Fruit fly (Drosophila melanogaster): ENCODE measurements around the gene CG32817.

The CG32817 gene

dm6 chrX:523179-523851 lies 44.4 kb downstream of the CG32817 start, which contains the start of gene elav (continued):
- TF ChIP-seq Eip74EF (GFP tag; optimal IDR thresholded peaks at IDR 0.05) (peak in 1 of 2 experiments; percentile 98), row (GFP tag; IDR thresholded peaks at IDR 0.05) (peak; percentile 100), mirr (GFP tag; optimal IDR thresholded peaks at IDR 0.05) (peak; percentile 98), pros (GFP tag; optimal IDR thresholded peaks at IDR 0.05) (peak; percentile 97), CG31365 (tag; optimal IDR thresholded peaks at IDR 0.05) (peak; percentile 90), emc (GFP tag; optimal IDR thresholded peaks at IDR 0.05) (peak; percentile 86), zen2 (GFP tag; IDR thresholded peaks at IDR 0.05; ENCODE audit: partially characterized antibody) (no peak), Xbp1 (GFP tag; optimal IDR thresholded peaks at IDR 0.05) (peak; percentile 99), eyg (GFP tag; optimal IDR thresholded peaks at IDR 0.05) (peak; percentile 91), CG4424 (GFP tag; optimal IDR thresholded peaks at IDR 0.05) (peak; percentile 99), stwl (tag; optimal IDR thresholded peaks at IDR 0.05) (peak; percentile 57), lbe (GFP tag; optimal IDR thresholded peaks at IDR 0.05) (peak; percentile 96), Lpt (GFP tag; optimal IDR thresholded peaks at IDR 0.05) (no peak), MESR4 (GFP tag; optimal IDR thresholded peaks at IDR 0.05) (peak; percentile 62), Taf1 (GFP tag; IDR thresholded peaks at IDR 0.05) (peak; percentile 96), fd64A (GFP tag; optimal IDR thresholded peaks at IDR 0.05) (peak; percentile 96), ato (GFP tag; IDR thresholded peaks at IDR 0.05; ENCODE audit: partially characterized antibody) (peak; percentile 49; the same call in 1 of the 2 replicates), CG8924 (tag; optimal IDR thresholded peaks at IDR 0.05) (peak; percentile 99), dmrt11E (tag; optimal IDR thresholded peaks at IDR 0.05) (peak; percentile 98), CG33557 (GFP tag; optimal IDR thresholded peaks at IDR 0.05) (peak; percentile 99), CG1832 (GFP tag; optimal IDR thresholded peaks at IDR 0.05) (peak; percentile 8), exex (tag; optimal IDR thresholded peaks at IDR 0.05) (peak; percentile 95), CG12744 (GFP tag; optimal IDR thresholded peaks at IDR 0.05) (peak; percentile 95), Deaf1 (tag; optimal IDR thresholded peaks at IDR 0.05) (peak; percentile 88), aop (GFP tag; IDR thresholded peaks at IDR 0.05) (peak; percentile 92), E2f1 (GFP tag; IDR thresholded peaks at IDR 0.05) (peak; percentile 98), pho (GFP tag; optimal IDR thresholded peaks at IDR 0.05) (peak; percentile 96), grn (GFP tag; optimal IDR thresholded peaks at IDR 0.05) (peak; percentile 84), rib (GFP tag; IDR thresholded peaks at IDR 0.05) (peak; percentile 97), CG10147 (GFP tag; optimal IDR thresholded peaks at IDR 0.05) (peak; percentile 99), Sry-β (GFP tag; optimal IDR thresholded peaks at IDR 0.05) (peak; percentile 61), wor (GFP tag; IDR thresholded peaks at IDR 0.05) (peak; percentile 97), CG4707 (GFP tag; optimal IDR thresholded peaks at IDR 0.05) (peak; percentile 93), CG7745 (tag; optimal IDR thresholded peaks at IDR 0.05) (peak; percentile 86), Six4 (GFP tag; optimal IDR thresholded peaks at IDR 0.05) (peak; percentile 98), Meics (GFP tag; optimal IDR thresholded peaks at IDR 0.05) (peak; percentile 99), Max (GFP tag; optimal IDR thresholded peaks at IDR 0.05) (peak; percentile 97), CG17802 (tag; optimal IDR thresholded peaks at IDR 0.05) (peak; percentile 86), CG2199 (GFP tag; IDR thresholded peaks at IDR 0.05) (peak; percentile 93), vfl (GFP tag; optimal IDR thresholded peaks at IDR 0.05) (peak; percentile 96), D19A (tag; optimal IDR thresholded peaks at IDR 0.05) (peak; percentile 97)

All from whole organism, embryonic.